Fruit fly (Drosophila melanogaster): ENCODE measurements around the gene CG8745.

The CG8745 gene

dm6 chr3L:13877904-13878303 lies 11.2 kb upstream of the CG8745 start:
- no peak for TF ChIP-seq Gug (GFP tag; IDR thresholded peaks at IDR 0.05)
- TF ChIP-seq sqz (GFP tag; optimal IDR thresholded peaks at IDR 0.05) = no peak
- TF ChIP-seq ttk (GFP tag; IDR thresholded peaks at IDR 0.05) = no peak
- no peak for TF ChIP-seq odd (GFP tag; optimal IDR thresholded peaks at IDR 0.05)
- TF ChIP-seq Pdp1 (GFP tag; optimal IDR thresholded peaks at IDR 0.05) = peak in 1 of 2 experiments; percentile 4
- TF ChIP-seq NC2α (GFP tag; optimal IDR thresholded peaks at IDR 0.05) = no peak
- TF ChIP-seq Awh (GFP tag; IDR thresholded peaks at IDR 0.05) = 0 out of 2 replicates have a peak, but pooled peaks have one; percentile 11
- no peak for TF ChIP-seq Xrp1 (GFP tag; IDR thresholded peaks at IDR 0.05)
- TF ChIP-seq ken (GFP tag; IDR thresholded peaks at IDR 0.05) = no peak
- TF ChIP-seq CG5245 (GFP tag; optimal IDR thresholded peaks at IDR 0.05) = no peak
- TF ChIP-seq CG12071 (GFP tag; optimal IDR thresholded peaks at IDR 0.05) = peak; percentile 17
- TF ChIP-seq ap (GFP tag; IDR thresholded peaks at IDR 0.05) = peak; percentile 38
- TF ChIP-seq CG32532 (GFP tag; IDR thresholded peaks at IDR 0.05) = no peak
- TF ChIP-seq fd96Cb (tag; optimal IDR thresholded peaks at IDR 0.05) = peak; percentile 20
- TF ChIP-seq CG30431 (GFP tag; optimal IDR thresholded peaks at IDR 0.05) = no peak
- no peak for TF ChIP-seq repo (GFP tag; optimal IDR thresholded peaks at IDR 0.05)
- no peak for TF ChIP-seq sug (tag; optimal IDR thresholded peaks at IDR 0.05)
- no peak for TF ChIP-seq phol (tag; optimal IDR thresholded peaks at IDR 0.05)
- no peak for TF ChIP-seq Mes4 (GFP tag; optimal IDR thresholded peaks at IDR 0.05)
- 0 out of 4 replicates have a peak, but pooled peaks have one; percentile 24 for TF ChIP-seq chinmo (GFP tag; IDR thresholded peaks at IDR 0.05; ENCODE audit: partially characterized antibody)
- 0 out of 2 replicates have a peak, but pooled peaks have one; percentile 29 for TF ChIP-seq HLH3B (GFP tag; IDR thresholded peaks at IDR 0.05)
- no peak for TF ChIP-seq luna (GFP tag; optimal IDR thresholded peaks at IDR 0.05)
- no peak for TF ChIP-seq CG14860 (GFP tag; IDR thresholded peaks at IDR 0.05; ENCODE audit: partially characterized antibody)
- TF ChIP-seq Hand (GFP tag; optimal IDR thresholded peaks at IDR 0.05) = no peak
- TF ChIP-seq Lpt (GFP tag; optimal IDR thresholded peaks at IDR 0.05) = no peak
- no peak for TF ChIP-seq PHDP (tag; optimal IDR thresholded peaks at IDR 0.05)
- TF ChIP-seq CG17359 (tag; optimal IDR thresholded peaks at IDR 0.05) = no peak
- no peak for TF ChIP-seq CG12219 (GFP tag; optimal IDR thresholded peaks at IDR 0.05)
- TF ChIP-seq CG10321 (GFP tag; IDR thresholded peaks at IDR 0.05) = no peak
- TF ChIP-seq CG31441 (GFP tag; IDR thresholded peaks at IDR 0.05) = no peak
- no peak for TF ChIP-seq al (GFP tag; IDR thresholded peaks at IDR 0.05)
- TF ChIP-seq esg (GFP tag; conservative IDR thresholded peaks at IDR 0.05) = peak; percentile 28; the same call in 1 of the 2 replicates
- peak; percentile 80; the same call in 1 of the 3 replicates for TF ChIP-seq CG2199 (GFP tag; IDR thresholded peaks at IDR 0.05)
- TF ChIP-seq CG3838 (GFP tag; optimal IDR thresholded peaks at IDR 0.05) = no peak
- no peak for TF ChIP-seq Dfd (GFP tag; optimal IDR thresholded peaks at IDR 0.05)
- no peak for TF ChIP-seq CG1603 (tag; optimal IDR thresholded peaks at IDR 0.05)
- TF ChIP-seq Asciz (GFP tag; optimal IDR thresholded peaks at IDR 0.05) = peak; percentile 19
- TF ChIP-seq trh (GFP tag; optimal IDR thresholded peaks at IDR 0.05) = no peak

DNA sequence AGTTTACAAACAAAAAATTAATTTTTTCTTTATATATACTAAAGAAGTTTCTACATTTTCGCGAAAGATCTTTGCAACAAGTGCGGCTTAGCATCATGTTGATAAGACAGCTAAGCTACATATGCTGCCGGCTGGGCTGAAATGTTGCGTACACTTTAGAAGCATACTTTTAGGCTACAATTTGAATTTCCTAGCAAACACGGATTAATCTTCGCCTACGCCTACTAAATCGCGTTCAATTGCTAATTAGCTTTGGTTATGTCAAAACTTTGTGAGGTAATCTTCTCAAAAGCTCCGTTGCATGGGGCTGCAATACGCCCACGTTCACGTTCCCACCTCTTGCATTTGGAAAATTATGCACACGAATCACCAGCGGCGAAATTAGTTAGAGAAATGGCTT lies 10.3 kb upstream of the CG8745 start:
- TF ChIP-seq pzg (GFP tag; optimal IDR thresholded peaks at IDR 0.05) (no peak), Sox102F (GFP tag; optimal IDR thresholded peaks at IDR 0.05) (no peak), Awh (GFP tag; IDR thresholded peaks at IDR 0.05) (no peak), CG2199 (GFP tag; IDR thresholded peaks at IDR 0.05) (0 out of 3 replicates have a peak, but pooled peaks have one; percentile 72), NFAT (GFP tag; IDR thresholded peaks at IDR 0.05) (no peak), CG10366 (GFP tag; IDR thresholded peaks at IDR 0.05) (no peak), zen2 (GFP tag; IDR thresholded peaks at IDR 0.05; ENCODE audit: partially characterized antibody) (no peak), stwl (tag; optimal IDR thresholded peaks at IDR 0.05) (peak; percentile 19), CTCF (GFP tag; optimal IDR thresholded peaks at IDR 0.05) (peak; percentile 7), Drgx (GFP tag; IDR thresholded peaks at IDR 0.05) (no peak), odd (GFP tag; optimal IDR thresholded peaks at IDR 0.05) (no peak), Vsx1 (GFP tag; optimal IDR thresholded peaks at IDR 0.05) (peak; percentile 71), Mes4 (GFP tag; optimal IDR thresholded peaks at IDR 0.05) (no peak), wek (GFP tag; optimal IDR thresholded peaks at IDR 0.05) (no peak), CG11504 (tag; optimal IDR thresholded peaks at IDR 0.05) (peak; percentile 100), CG8944 (GFP tag; optimal IDR thresholded peaks at IDR 0.05) (no peak), Bteb2 (GFP tag; optimal IDR thresholded peaks at IDR 0.05) (no peak), usp (GFP tag; optimal IDR thresholded peaks at IDR 0.05) (no peak), ATbp (GFP tag; optimal IDR thresholded peaks at IDR 0.05) (no peak)

Measured in whole organism, embryonic.